Worm (Caenorhabditis elegans): ENCODE measurements around the gene Y68A4A.13.

ce11 chrV:17215602-17216001 lies 7.7 kb upstream of the Y68A4A.13 start:
- TF ChIP-seq aly-1 (tag; optimal IDR thresholded peaks at IDR 0.05) (no peak), scrt-1 (GFP tag; IDR thresholded peaks at IDR 0.05) (no peak), tbx-37 (GFP tag; conservative IDR thresholded peaks at IDR 0.05) (no peak), ceh-13 (GFP tag; optimal IDR thresholded peaks at IDR 0.05) (no peak), F13C5.2 (tag; optimal IDR thresholded peaks at IDR 0.05) (no peak), sea-1 (GFP tag; conservative IDR thresholded peaks at IDR 0.05) (no peak), ama-1 (optimal IDR thresholded peaks at IDR 0.05) (no peak), tbx-11 (GFP tag; IDR thresholded peaks at IDR 0.05) (no peak), hmbx-1 (tag; optimal IDR thresholded peaks at IDR 0.05) (no peak), hmg-4 (GFP tag; optimal IDR thresholded peaks at IDR 0.05) (no peak), pes-1 (GFP tag; IDR thresholded peaks at IDR 0.05) (no peak), B0310.2 (tag; optimal IDR thresholded peaks at IDR 0.05) (no peak), ets-7 (tag; optimal IDR thresholded peaks at IDR 0.05) (no peak), flt-1 (GFP tag; IDR thresholded peaks at IDR 0.05) (no peak)

Data from whole organism, early embryonic.